Worm (Caenorhabditis elegans) whole organism, L4/young adult: ENCODE measurements around the gene C16A3.6.

Experiments used
- dao-5 ChIP-seq: sonication (generic microtip); optimal IDR thresholded peaks from 2 replicates; lab custom pipeline; 2016; ENCODE audit warnings: missing genotype, missing genetic modification characterization, moderate library complexity, missing compliant biosample characterization
- him-1 ChIP-seq: sonication (generic microtip); optimal IDR thresholded peaks from 2 replicates; lab custom pipeline; 2016; ENCODE audit warnings: missing genotype, missing genetic modification reagents, missing genetic modification characterization, missing compliant biosample characterization

DNA sequence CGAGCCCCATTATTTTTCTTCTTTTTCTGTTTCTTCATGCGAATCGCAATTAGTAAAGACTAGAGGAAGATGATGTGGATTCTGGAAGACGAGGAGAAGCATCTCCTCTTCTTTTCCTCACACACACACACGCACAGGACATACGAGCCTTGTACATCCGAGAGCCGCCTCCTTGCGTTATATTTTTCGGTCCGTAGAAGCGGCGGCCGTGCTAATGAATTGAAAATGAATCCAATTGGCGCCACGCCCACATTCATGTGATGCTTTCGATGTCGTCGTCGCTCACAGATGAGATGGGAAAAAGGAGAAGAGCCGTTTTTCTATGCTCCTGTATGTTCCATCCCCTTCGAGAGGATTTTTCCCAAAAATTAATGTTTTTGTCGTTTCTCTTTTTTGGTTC is 27.6 kb upstream of the C16A3.6 start:
- TF ChIP-seq him-1 (tag; lab: Kevin White, UChicago) (no peak), dao-5 (no peak)
